Worm (Caenorhabditis elegans): ENCODE measurements around the gene F26F2.8.

ce11 chrV:20558270-20558669, 21.1 kb upstream of the F26F2.8 start, which contains the start of gene abf-4:
- TF ChIP-seq ama-1 (optimal IDR thresholded peaks at IDR 0.05): no peak
- no peak for TF ChIP-seq nhr-90 (tag; optimal IDR thresholded peaks at IDR 0.05; ENCODE audit: poor library complexity)
- no peak for TF ChIP-seq sox-4 (tag; optimal IDR thresholded peaks at IDR 0.05)
- TF ChIP-seq nhr-28 (tag; optimal IDR thresholded peaks at IDR 0.05): no peak
